Worm (Caenorhabditis elegans) whole organism, early embryonic: Measurements from ENCODE around the gene ZK616.1.

ENCODE experiments used
- F13C5.2 ChIP-seq: sonication (generic microtip); optimal IDR thresholded peaks from 2 replicates; lab custom pipeline; 2017; ENCODE audit warnings: mild to moderate bottlenecking, missing genetic modification characterization, inconsistent platforms, missing compliant biosample characterization
- ama-1 ChIP-seq: fragments of 150-350 bp; optimal IDR thresholded peaks from 2 replicates; lab custom pipeline; 2014
- ceh-13 ChIP-seq: fragments of 200-800 bp; sonication (Bioruptor generic); optimal IDR thresholded peaks from 2 replicates; lab custom pipeline; 2018; ENCODE audit warnings: mild to moderate bottlenecking, missing genetic modification characterization, missing compliant biosample characterization
- ets-7 ChIP-seq: sonication (generic microtip); optimal IDR thresholded peaks from 2 replicates; lab custom pipeline; 2016; ENCODE audit warnings: missing genotype, missing genetic modification characterization, missing compliant biosample characterization
- hmbx-1 ChIP-seq: sonication (generic microtip); optimal IDR thresholded peaks from 2 replicates; lab custom pipeline; 2016; ENCODE audit warnings: mild to moderate bottlenecking, missing genetic modification characterization, missing compliant biosample characterization
- hmg-4 ChIP-seq: fragments of 200-800 bp; sonication (Bioruptor generic); optimal IDR thresholded peaks from 2 replicates; lab custom pipeline; 2018; ENCODE audit warnings: mild to moderate bottlenecking, missing genetic modification characterization, missing compliant biosample characterization
- pes-1 ChIP-seq: fragments of 200-800 bp; sonication (Bioruptor generic); IDR thresholded peaks from 2 replicates; pipeline ENCODE4 v1.3.6; 2022; ENCODE audit warnings: missing genetic modification reagents, missing genetic modification characterization, missing compliant biosample characterization
- scrt-1 ChIP-seq: fragments of 200-800 bp; sonication (Bioruptor generic); IDR thresholded peaks from 2 replicates; pipeline ENCODE4 v1.3.6; 2022; ENCODE audit warnings: missing genetic modification characterization, missing compliant biosample characterization
- sea-1 ChIP-seq: fragments of 200-800 bp; sonication (Bioruptor generic); conservative IDR thresholded peaks from 2 replicates; pipeline ENCODE4 v1.3.6; 2022; ENCODE audit warnings: missing genetic modification characterization, missing compliant biosample characterization
- tbx-11 ChIP-seq: fragments of 200-800 bp; sonication (Bioruptor generic); IDR thresholded peaks from 2 replicates; pipeline ENCODE4 v1.3.6; 2022; ENCODE audit warnings: missing genetic modification characterization, missing compliant biosample characterization

DNA sequence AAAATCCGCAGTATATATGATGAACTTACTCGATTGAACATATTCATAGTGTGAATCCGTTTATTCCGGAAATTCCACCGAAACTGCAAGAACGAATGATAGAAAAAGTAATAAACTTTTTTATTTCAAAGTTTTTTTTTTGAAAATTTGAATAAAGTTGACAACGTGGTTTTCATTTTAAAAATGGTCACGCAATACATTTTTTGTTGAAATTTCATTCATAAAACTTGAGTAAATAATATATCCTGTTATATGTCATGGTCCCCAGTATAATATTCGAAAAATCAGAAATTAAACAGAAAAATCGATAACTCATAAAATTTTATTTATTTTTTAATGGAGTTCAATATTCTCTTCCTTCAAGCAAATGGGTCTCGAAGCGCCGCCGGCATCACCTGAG lies 10.4 kb downstream of the ZK616.1 start, which contains the start of gene ZK616.65:
- no peak for TF ChIP-seq ceh-13 (GFP tag; lab: Kevin White, UChicago)
- TF ChIP-seq ets-7 = no peak
- no peak for TF ChIP-seq ama-1 (lab: Kevin White, UChicago)
- no peak for TF ChIP-seq hmg-4 (GFP tag; lab: Kevin White, UChicago)
- no peak for TF ChIP-seq sea-1 (GFP tag; lab: Robert Waterston, UW)
- TF ChIP-seq pes-1 (GFP tag; lab: Robert Waterston, UW) = no peak
- TF ChIP-seq F13C5.2 (tag; lab: Kevin White, UChicago) = no peak
- no peak for TF ChIP-seq hmbx-1 (tag; lab: Kevin White, UChicago)
- no peak for TF ChIP-seq tbx-11
- no peak for TF ChIP-seq scrt-1 (GFP tag; lab: Robert Waterston, UW)
